Worm (Caenorhabditis elegans) whole organism, L1 larva: ENCODE measurements around the gene T05A8.1.

Source experiments
- alr-1 ChIP-seq: fragments of 200-800 bp; sonication (Bioruptor generic); optimal IDR thresholded peaks from 2 replicates; lab custom pipeline; 2018; ENCODE audit warnings: borderline replicate concordance, mild to moderate bottlenecking, missing genetic modification characterization, missing compliant biosample characterization
- aly-2 ChIP-seq: fragments of 150-350 bp; optimal IDR thresholded peaks from 2 replicates; lab custom pipeline; 2014; ENCODE audit warnings: missing biosample characterization, missing genetic modification characterization
- ama-1 ChIP-seq: fragments of 150-350 bp; optimal IDR thresholded peaks from 2 replicates; lab custom pipeline; 2014
- blmp-1 ChIP-seq: fragments of 150-350 bp; optimal IDR thresholded peaks from 2 replicates; lab custom pipeline; 2014; ENCODE audit warnings: missing biosample characterization, missing genetic modification characterization
- ces-1 ChIP-seq: fragments of 150-350 bp; optimal IDR thresholded peaks from 2 replicates; lab custom pipeline; 2014; ENCODE audit warnings: missing biosample characterization, missing genetic modification reagents, missing genetic modification characterization
- efl-1 ChIP-seq, 4 experiments: fragments of 150-350 bp; optimal IDR thresholded peaks in 3 of 4; peaks in 1 of 4; 1 replicate in 1 of 4; 2 replicates in 3 of 4; lab custom pipeline; 2014; ENCODE audit warnings: missing biosample characterization in 2 of 4, missing genetic modification characterization in 2 of 4, missing genetic modification reagents in 2 of 4
- elt-3 ChIP-seq, 6 experiments: fragments of 150-350 bp in 1 of 6; sonication (generic microtip); optimal IDR thresholded peaks; 2 replicates each; lab custom pipeline; 2017 to 2018; ENCODE audit warnings: missing biosample characterization in 6 of 6, missing genetic modification characterization in 6 of 6, inconsistent platforms in 1 of 6
- lin-13 ChIP-seq: fragments of 150-350 bp; optimal IDR thresholded peaks from 2 replicates; lab custom pipeline; 2014; ENCODE audit warnings: missing biosample characterization, missing genetic modification reagents, missing genetic modification characterization
- nhr-11 ChIP-seq: fragments of 150-350 bp; optimal IDR thresholded peaks from 2 replicates; lab custom pipeline; 2014; ENCODE audit warnings: missing biosample characterization, missing genetic modification characterization
- nhr-28 ChIP-seq: fragments of 150-350 bp; optimal IDR thresholded peaks from 2 replicates; lab custom pipeline; 2014; ENCODE audit warnings: missing biosample characterization, missing genetic modification characterization
- nhr-71 ChIP-seq: sonication (generic microtip); optimal IDR thresholded peaks from 2 replicates; lab custom pipeline; 2016; ENCODE audit warnings: mild to moderate bottlenecking, missing genetic modification characterization, moderate library complexity, missing compliant biosample characterization
- skn-1 ChIP-seq: fragments of 150-350 bp; optimal IDR thresholded peaks from 2 replicates; lab custom pipeline; 2014; ENCODE audit warnings: missing biosample characterization, missing genetic modification characterization

DNA sequence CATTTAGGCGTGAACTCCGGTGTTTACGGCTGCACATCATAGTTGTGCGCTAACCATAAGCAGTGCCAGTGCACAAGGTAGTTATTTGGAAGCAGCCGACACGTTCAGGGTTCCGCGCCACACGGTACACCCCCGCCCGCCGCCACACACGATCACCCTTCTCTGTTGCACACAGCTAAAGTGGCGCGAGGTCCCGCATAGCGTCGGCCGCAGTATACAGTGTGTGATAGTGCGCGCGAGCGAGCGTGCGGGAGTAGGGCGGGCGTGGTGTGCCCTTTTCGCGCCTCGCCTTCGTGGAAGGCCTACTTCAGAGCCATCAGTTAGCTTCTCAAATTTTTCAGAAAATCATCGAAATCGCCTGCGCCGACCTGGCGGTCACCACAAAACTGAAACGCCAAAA is 27.1 kb upstream of the T05A8.1 start:
- TF ChIP-seq alr-1 (tag; lab: Kevin White, UChicago) (no peak), aly-2 (tag; lab: Kevin White, UChicago) (no peak), nhr-71 (no peak), elt-3 (tag; optimal IDR thresholded peaks at IDR 0.05; lab: Kevin White, UChicago) (no peak), nhr-28 (tag; lab: Kevin White, UChicago) (no peak), lin-13 (GFP tag; lab: Kevin White, UChicago) (no peak), blmp-1 (tag; lab: Kevin White, UChicago) (no peak), efl-1 (optimal IDR thresholded peaks at IDR 0.05; lab: Kevin White, UChicago) (no peak), efl-1 (GFP tag; optimal IDR thresholded peaks at IDR 0.05 in 1 of 2; lab: Kevin White, UChicago) (peak in 1 of 2 experiments; percentile 68), skn-1 (tag; lab: Kevin White, UChicago) (no peak), ama-1 (lab: Kevin White, UChicago) (no peak), nhr-11 (no peak), ces-1 (GFP tag; lab: Kevin White, UChicago) (no peak)
